Worm (Caenorhabditis elegans): ENCODE data around the gene srg-67.

ce11 chrV:5465335-5465734 is 2.5 kb upstream of the srg-67 start, which contains the start of gene srg-68:
- no peak for TF ChIP-seq lsy-2 (tag; optimal IDR thresholded peaks at IDR 0.05)
- TF ChIP-seq zag-1 (tag; optimal IDR thresholded peaks at IDR 0.05): no peak
- no peak for TF ChIP-seq nhr-77 (tag; optimal IDR thresholded peaks at IDR 0.05)
- no peak for TF ChIP-seq aha-1 (tag)
- no peak for TF ChIP-seq aly-2 (tag; optimal IDR thresholded peaks at IDR 0.05)
- TF ChIP-seq fos-1 (tag; optimal IDR thresholded peaks at IDR 0.05): no peak

All from whole organism, L4 larva.